Fruit fly (Drosophila melanogaster) whole organism, embryonic: Measurements from ENCODE around the gene Hs6st.

Experiments used
- BtbVII ChIP-seq: fragments of 200-800 bp; sonication (Bioruptor generic); optimal IDR thresholded peaks from 3 replicates; lab custom pipeline; 2017; ENCODE audit warnings: missing biosample characterization, mild to moderate bottlenecking, missing genetic modification characterization
- CG10147 ChIP-seq: fragments of 200-800 bp; sonication (Bioruptor generic); optimal IDR thresholded peaks from 2 replicates; lab custom pipeline; 2019; ENCODE audit warnings: missing biosample characterization, mild to moderate bottlenecking, missing genetic modification characterization, moderate library complexity
- CG10267 ChIP-seq: fragments of 200-800 bp; sonication (Bioruptor generic); optimal IDR thresholded peaks from 2 replicates; lab custom pipeline; 2018; ENCODE audit warnings: missing biosample characterization, mild to moderate bottlenecking, missing genetic modification characterization, moderate library complexity
- CG10959 ChIP-seq: fragments of 200-800 bp; sonication (Bioruptor generic); IDR thresholded peaks from 2 replicates; pipeline ENCODE4 v1.3.6; 2022; ENCODE audit warnings: missing biosample characterization, missing genetic modification characterization
- CG10979 ChIP-seq: fragments of 200-800 bp; sonication (Bioruptor generic); optimal IDR thresholded peaks from 2 replicates; lab custom pipeline; 2018; ENCODE audit warnings: missing biosample characterization, mild to moderate bottlenecking, missing genetic modification characterization, moderate library complexity
- CG11456 ChIP-seq: fragments of 200-800 bp; sonication (Bioruptor generic); IDR thresholded peaks from 3 replicates; pipeline ENCODE4 v1.3.6; 2022; ENCODE audit warnings: missing biosample characterization, missing genetic modification characterization
- CG12071 ChIP-seq: fragments of 200-800 bp; sonication (Bioruptor generic); optimal IDR thresholded peaks from 3 replicates; lab custom pipeline; 2018; ENCODE audit warnings: missing biosample characterization, mild to moderate bottlenecking, missing genetic modification characterization
- CG1233 ChIP-seq: fragments of 200-800 bp; sonication (Bioruptor generic); optimal IDR thresholded peaks from 4 replicates; lab custom pipeline; 2018; ENCODE audit warnings: missing biosample characterization, mild to moderate bottlenecking, missing genetic modification characterization
- CG13775 ChIP-seq: fragments of 200-800 bp; sonication (Bioruptor generic); optimal IDR thresholded peaks from 3 replicates; lab custom pipeline; 2017; ENCODE audit warnings: missing biosample characterization, mild to moderate bottlenecking, missing genetic modification characterization
- CG15479 ChIP-seq: fragments of 200-800 bp; sonication (Bioruptor generic); optimal IDR thresholded peaks from 3 replicates; lab custom pipeline; 2019; ENCODE audit warnings: missing biosample characterization, mild to moderate bottlenecking, missing genetic modification characterization, moderate library complexity
- CG15514 ChIP-seq: fragments of 200-800 bp; sonication (Bioruptor generic); optimal IDR thresholded peaks from 3 replicates; lab custom pipeline; 2017; ENCODE audit warnings: missing biosample characterization, missing genetic modification characterization, mild to moderate bottlenecking, moderate library complexity, missing genetic modification reagents
- CG17186 ChIP-seq: fragments of 200-800 bp; sonication (Bioruptor generic); optimal IDR thresholded peaks from 3 replicates; lab custom pipeline; 2017; ENCODE audit warnings: missing biosample characterization, missing genetic modification reagents, missing genetic modification characterization
- CG1792 ChIP-seq: fragments of 200-800 bp; sonication (Bioruptor generic); optimal IDR thresholded peaks from 2 replicates; lab custom pipeline; 2016; ENCODE audit warnings: missing biosample characterization, missing genetic modification characterization
- CG2116 ChIP-seq: fragments of 200-800 bp; sonication (Bioruptor generic); optimal IDR thresholded peaks from 3 replicates; lab custom pipeline; 2018; ENCODE audit warnings: missing biosample characterization, mild to moderate bottlenecking, missing genetic modification characterization
- CG31441 ChIP-seq: fragments of 200-800 bp; sonication (Bioruptor generic); IDR thresholded peaks from 2 replicates; pipeline ENCODE4 v1.3.6; 2022; ENCODE audit warnings: missing biosample characterization, missing genetic modification characterization
- CG32532 ChIP-seq: fragments of 200-800 bp; sonication (Bioruptor generic); IDR thresholded peaks from 2 replicates; pipeline ENCODE4 v1.3.6; 2022; ENCODE audit warnings: missing biosample characterization, missing genetic modification characterization
- CG3847 ChIP-seq: fragments of 200-800 bp; sonication (Bioruptor generic); IDR thresholded peaks from 2 replicates; pipeline ENCODE4 v1.3.6; 2022; ENCODE audit warnings: missing biosample characterization, missing genetic modification characterization
- CG4404 ChIP-seq: fragments of 200-800 bp; sonication (Bioruptor generic); IDR thresholded peaks from 2 replicates; pipeline ENCODE4 v1.3.6; 2022; ENCODE audit warnings: missing biosample characterization, missing genetic modification characterization
- CG6272 ChIP-seq: fragments of 200-800 bp; sonication (Bioruptor generic); IDR thresholded peaks from 2 replicates; pipeline ENCODE4 v1.3.6; 2022; ENCODE audit warnings: missing biosample characterization, missing genetic modification characterization
- CG6854 ChIP-seq: fragments of 200-800 bp; sonication (Bioruptor generic); optimal IDR thresholded peaks from 3 replicates; lab custom pipeline; 2017; ENCODE audit warnings: missing biosample characterization, mild to moderate bottlenecking, missing genetic modification characterization
- CG7556 ChIP-seq: fragments of 200-800 bp; sonication (Bioruptor generic); optimal IDR thresholded peaks from 2 replicates; lab custom pipeline; 2017; ENCODE audit warnings: missing biosample characterization, mild to moderate bottlenecking, missing genetic modification characterization
- CG9727 ChIP-seq: fragments of 200-800 bp; sonication (Bioruptor generic); optimal IDR thresholded peaks from 3 replicates; lab custom pipeline; 2017; ENCODE audit warnings: missing biosample characterization, mild to moderate bottlenecking, missing genetic modification characterization
- CoRest ChIP-seq: fragments of 200-800 bp; sonication (Bioruptor generic); optimal IDR thresholded peaks from 3 replicates; lab custom pipeline; 2018; ENCODE audit warnings: missing biosample characterization, mild to moderate bottlenecking, missing genetic modification characterization, moderate library complexity
- Dfd ChIP-seq, 2 experiments: fragments of >200 bp; optimal IDR thresholded peaks; 2 replicates each; lab custom pipeline; 2017; ENCODE audit warnings: missing biosample characterization in 2 of 2, missing genetic modification characterization in 2 of 2
- E2f1 ChIP-seq: fragments of 200-800 bp; sonication (Bioruptor generic); IDR thresholded peaks from 2 replicates; pipeline ENCODE4 v1.3.6; 2022; ENCODE audit warnings: missing biosample characterization, missing genetic modification characterization
- E2f2 ChIP-seq: fragments of 200-800 bp; sonication (Bioruptor generic); IDR thresholded peaks from 2 replicates; pipeline ENCODE4 v1.3.6; 2022; ENCODE audit warnings: missing biosample characterization, missing genetic modification characterization
- MTF-1 ChIP-seq: fragments of 200-800 bp; sonication (Bioruptor generic); optimal IDR thresholded peaks from 2 replicates; lab custom pipeline; 2018; ENCODE audit warnings: missing biosample characterization, mild to moderate bottlenecking, missing genetic modification characterization, borderline replicate concordance
- Med ChIP-seq: fragments of 200-800 bp; sonication (Bioruptor generic); peaks from one replicate; lab custom pipeline; 2016; ENCODE audit warnings: missing biosample characterization, missing genetic modification characterization, mild to moderate bottlenecking, inconsistent platforms, moderate library complexity
- NC2β ChIP-seq: fragments of 200-800 bp; sonication (Bioruptor generic); optimal IDR thresholded peaks from 2 replicates; lab custom pipeline; 2016; ENCODE audit warnings: missing biosample characterization, missing genetic modification characterization
- Sin3A ChIP-seq: fragments of >200 bp; optimal IDR thresholded peaks from 2 replicates; lab custom pipeline; 2018
- Sry-β ChIP-seq: fragments of 200-800 bp; sonication (Bioruptor generic); optimal IDR thresholded peaks from 2 replicates; lab custom pipeline; 2018; ENCODE audit warnings: missing biosample characterization, mild to moderate bottlenecking, missing genetic modification characterization, moderate library complexity
- Stat92E ChIP-seq, 3 experiments: fragments of >200 bp in 2 of 3; fragments of 200-800 bp in 1 of 3; sonication (Bioruptor generic) in 1 of 3; optimal IDR thresholded peaks; 2 replicates each; lab custom pipeline; 2017 to 2019; ENCODE audit warnings: missing biosample characterization in 3 of 3, missing genetic modification characterization in 3 of 3, mild to moderate bottlenecking in 1 of 3, moderate library complexity in 1 of 3
- Taf1 ChIP-seq: fragments of 200-800 bp; sonication (Bioruptor generic); IDR thresholded peaks from 2 replicates; pipeline ENCODE4 v1.3.6; 2022; ENCODE audit warnings: missing biosample characterization, missing genetic modification characterization
- ato ChIP-seq: fragments of 200-800 bp; sonication (Bioruptor generic); IDR thresholded peaks from 2 replicates; pipeline ENCODE4 v1.3.6; 2022; ENCODE audit warnings: missing biosample characterization, missing genetic modification characterization; ENCODE audit not compliant: partially characterized antibody
- bbx ChIP-seq: fragments of 200-800 bp; sonication (Bioruptor generic); IDR thresholded peaks from 2 replicates; pipeline ENCODE4 v1.3.6; 2022; ENCODE audit warnings: missing biosample characterization, missing genetic modification characterization; ENCODE audit not compliant: partially characterized antibody
- eyg ChIP-seq: fragments of 200-800 bp; sonication (Bioruptor generic); optimal IDR thresholded peaks from 3 replicates; lab custom pipeline; 2016; ENCODE audit warnings: missing biosample characterization, missing genetic modification characterization
- lmd ChIP-seq: fragments of 200-800 bp; sonication (Bioruptor generic); IDR thresholded peaks from 2 replicates; pipeline ENCODE4 v1.3.6; 2022; ENCODE audit warnings: missing biosample characterization, missing genetic modification characterization
- lola ChIP-seq, 3 experiments: fragments of >200 bp in 2 of 3; fragments of 200-800 bp in 1 of 3; sonication (Bioruptor generic) in 1 of 3; optimal IDR thresholded peaks; 2 replicates each; lab custom pipeline; 2017 to 2019; ENCODE audit warnings: missing biosample characterization in 3 of 3, missing genetic modification characterization in 3 of 3, mild to moderate bottlenecking in 1 of 3, moderate library complexity in 1 of 3
- scrt ChIP-seq: fragments of 200-800 bp; sonication (Bioruptor generic); optimal IDR thresholded peaks from 2 replicates; lab custom pipeline; 2018; ENCODE audit warnings: missing biosample characterization, mild to moderate bottlenecking, missing genetic modification characterization, moderate library complexity
- sens ChIP-seq: fragments of 200-800 bp; sonication (Bioruptor generic); peaks from one replicate; lab custom pipeline; 2016; ENCODE audit warnings: missing biosample characterization, missing genetic modification characterization
- sim ChIP-seq: fragments of 200-800 bp; sonication (Bioruptor generic); IDR thresholded peaks from 2 replicates; pipeline ENCODE4 v1.3.6; 2022; ENCODE audit warnings: missing biosample characterization, missing genetic modification characterization
- slbo ChIP-seq: fragments of 200-800 bp; sonication (Bioruptor generic); IDR thresholded peaks from 2 replicates; pipeline ENCODE4 v1.3.6; 2022; ENCODE audit warnings: missing biosample characterization, missing genetic modification characterization
- so ChIP-seq: fragments of 200-800 bp; sonication (Bioruptor generic); IDR thresholded peaks from 3 replicates; pipeline ENCODE4 v1.3.6; 2022; ENCODE audit warnings: missing biosample characterization, missing genetic modification characterization
- sqz ChIP-seq: fragments of 200-800 bp; sonication (Bioruptor generic); optimal IDR thresholded peaks from 3 replicates; lab custom pipeline; 2018; ENCODE audit warnings: missing biosample characterization, mild to moderate bottlenecking, missing genetic modification characterization
- ttk ChIP-seq: fragments of 200-800 bp; sonication (Bioruptor generic); IDR thresholded peaks from 2 replicates; pipeline ENCODE4 v2.1.2; 2022; ENCODE audit warnings: missing biosample characterization, missing genetic modification characterization
- zen2 ChIP-seq: fragments of 200-800 bp; sonication (Bioruptor generic); IDR thresholded peaks from 3 replicates; pipeline ENCODE4 v1.3.6; 2022; ENCODE audit warnings: missing biosample characterization, missing genetic modification characterization; ENCODE audit not compliant: partially characterized antibody

Gene Hs6st

dm6 chr3R:20008372-20009051 lies at the start of gene Hs6st, which contains the start of gene MED25 (continued):
- TF ChIP-seq CG12071 (GFP tag; lab: Kevin White, UChicago) (no peak), CG9727 (GFP tag; lab: Kevin White, UChicago) (peak; percentile 54), CG10147 (GFP tag; lab: Kevin White, UChicago) (no peak), ttk (GFP tag; lab: Robert Waterston, UW) (peak; percentile 8; the same call in 1 of the 2 replicates), CG15514 (GFP tag; lab: Kevin White, UChicago) (peak; percentile 77), zen2 (GFP tag; lab: Robert Waterston, UW) (peak; percentile 72), CG6854 (GFP tag; lab: Kevin White, UChicago) (no peak), CG13775 (peak; percentile 41), CG7556 (GFP tag; lab: Kevin White, UChicago) (peak; percentile 11), CG6272 (GFP tag; lab: Robert Waterston, UW) (no peak), CG32532 (GFP tag; lab: Robert Waterston, UW) (peak; percentile 41; the same call in 1 of the 2 replicates), CG10267 (tag; lab: Kevin White, UChicago) (peak; percentile 72), CG31441 (GFP tag; lab: Robert Waterston, UW) (peak; percentile 53; the same call in 1 of the 2 replicates), E2f1 (peak; percentile 37; the same call in 1 of the 2 replicates), CG2116 (GFP tag; lab: Kevin White, UChicago) (peak; percentile 76), slbo (GFP tag; lab: Robert Waterston, UW) (peak; percentile 66), sens (GFP tag; lab: Kevin White, UChicago) (peak; percentile 48), Taf1 (no peak), sim (GFP tag; lab: Robert Waterston, UW) (0 out of 2 replicates have a peak, but pooled peaks have one; percentile 24), CG15479 (GFP tag; lab: Kevin White, UChicago) (peak; percentile 69), CG3847 (GFP tag; lab: Robert Waterston, UW) (peak; percentile 66), CG1233 (GFP tag; lab: Kevin White, UChicago) (peak; percentile 60), CG17186 (GFP tag; lab: Kevin White, UChicago) (peak; percentile 84), ato (0 out of 2 replicates have a peak, but pooled peaks have one; percentile 40), so (GFP tag; lab: Robert Waterston, UW) (no peak), scrt (GFP tag; lab: Kevin White, UChicago) (no peak), NC2β (GFP tag; lab: Kevin White, UChicago) (no peak), CG1792 (GFP tag; lab: Kevin White, UChicago) (peak; percentile 28), MTF-1 (GFP tag; lab: Kevin White, UChicago) (peak; percentile 6), bbx (GFP tag; lab: Robert Waterston, UW) (peak; percentile 78), CG10959 (peak; percentile 29; the same call in 1 of the 2 replicates), E2f2 (GFP tag; lab: Robert Waterston, UW) (peak; percentile 55), Dfd (GFP tag; optimal IDR thresholded peaks at IDR 0.05; lab: Kevin White, UChicago) (no peak), eyg (GFP tag; lab: Kevin White, UChicago) (no peak), Sin3A (lab: Kevin White, UChicago) (peak; percentile 88), Sry-β (GFP tag; lab: Kevin White, UChicago) (peak; percentile 12), Med (GFP tag; lab: Kevin White, UChicago) (peak; percentile 72), Stat92E (GFP tag; optimal IDR thresholded peaks at IDR 0.05; lab: Kevin White, UChicago) (peak in 1 of 3 experiments; percentile 38), CoRest (tag; lab: Kevin White, UChicago) (peak; percentile 49), lola (GFP tag; optimal IDR thresholded peaks at IDR 0.05; lab: Kevin White, UChicago) (no peak), CG10979 (peak; percentile 61), lmd (no peak), CG11456 (peak; percentile 28; the same call in 1 of the 3 replicates), CG4404 (GFP tag; lab: Robert Waterston, UW) (no peak), BtbVII (GFP tag; lab: Kevin White, UChicago) (peak; percentile 39), sqz (no peak)
